Fruit fly (Drosophila melanogaster) whole organism, embryonic: ENCODE measurements around the gene CG9288.
A peak's percentile ranks its signal among the peaks of the same experiment; 100 is the strongest.

Source experiments
- ATbp ChIP-seq: fragments of 200-800 bp; sonication (Bioruptor generic); optimal IDR thresholded peaks from 2 replicates; lab custom pipeline; 2017; ENCODE audit warnings: missing biosample characterization, mild to moderate bottlenecking, missing genetic modification characterization, missing genetic modification reagents
- CG10267 ChIP-seq: fragments of 200-800 bp; sonication (Bioruptor generic); optimal IDR thresholded peaks from 2 replicates; lab custom pipeline; 2018; ENCODE audit warnings: missing biosample characterization, mild to moderate bottlenecking, missing genetic modification characterization, moderate library complexity
- CG11560 ChIP-seq: fragments of 200-800 bp; sonication (Bioruptor generic); IDR thresholded peaks from 3 replicates; pipeline ENCODE4 v1.3.6; 2022; ENCODE audit warnings: missing biosample characterization, missing genetic modification characterization
- CG13287 ChIP-seq: fragments of 200-800 bp; sonication (Bioruptor generic); IDR thresholded peaks from 2 replicates; pipeline ENCODE4 v1.3.6; 2022; ENCODE audit warnings: missing biosample characterization, missing genetic modification characterization; ENCODE audit not compliant: partially characterized antibody
- CG14965 ChIP-seq: fragments of 200-800 bp; sonication (Bioruptor generic); optimal IDR thresholded peaks from 2 replicates; lab custom pipeline; 2016; ENCODE audit warnings: missing biosample characterization, missing genetic modification characterization, borderline replicate concordance
- CG15601 ChIP-seq: fragments of 200-800 bp; sonication (Bioruptor generic); optimal IDR thresholded peaks from 3 replicates; lab custom pipeline; 2019; ENCODE audit warnings: missing biosample characterization, mild to moderate bottlenecking, missing genetic modification characterization, moderate library complexity
- CG1603 ChIP-seq: fragments of 200-800 bp; sonication (Bioruptor generic); optimal IDR thresholded peaks from 2 replicates; lab custom pipeline; 2019; ENCODE audit warnings: missing biosample characterization, mild to moderate bottlenecking, missing genetic modification characterization, moderate library complexity
- CG17385 ChIP-seq: fragments of 200-800 bp; sonication (Bioruptor generic); optimal IDR thresholded peaks from 3 replicates; lab custom pipeline; 2018; ENCODE audit warnings: missing biosample characterization, mild to moderate bottlenecking, missing genetic modification characterization
- CG18619 ChIP-seq: fragments of 200-800 bp; sonication (Bioruptor generic); optimal IDR thresholded peaks from 3 replicates; lab custom pipeline; 2017; ENCODE audit warnings: missing biosample characterization, mild to moderate bottlenecking, missing genetic modification characterization
- CG18764 ChIP-seq: fragments of 200-800 bp; sonication (Bioruptor generic); optimal IDR thresholded peaks from 3 replicates; lab custom pipeline; 2016; ENCODE audit warnings: missing biosample characterization, missing genetic modification characterization
- CG30403 ChIP-seq: fragments of 200-800 bp; sonication (Bioruptor generic); optimal IDR thresholded peaks from 3 replicates; lab custom pipeline; 2016; ENCODE audit warnings: missing biosample characterization, missing genetic modification characterization
- CG30431 ChIP-seq: fragments of 200-800 bp; sonication (Bioruptor generic); optimal IDR thresholded peaks from 2 replicates; lab custom pipeline; 2017; ENCODE audit warnings: missing biosample characterization, missing genetic modification characterization
- CG31441 ChIP-seq: fragments of 200-800 bp; sonication (Bioruptor generic); IDR thresholded peaks from 2 replicates; pipeline ENCODE4 v1.3.6; 2022; ENCODE audit warnings: missing biosample characterization, missing genetic modification characterization
- CG3281 ChIP-seq: fragments of 200-800 bp; sonication (Bioruptor generic); optimal IDR thresholded peaks from 3 replicates; lab custom pipeline; 2017; ENCODE audit warnings: missing biosample characterization, mild to moderate bottlenecking, missing genetic modification characterization
- CG3726 ChIP-seq: fragments of 200-800 bp; sonication (Bioruptor generic); IDR thresholded peaks from 3 replicates; pipeline ENCODE4, ENCODE4 v1.3.6; 2022; ENCODE audit warnings: missing biosample characterization, missing genetic modification characterization
- CG4282 ChIP-seq: fragments of 200-800 bp; sonication (Bioruptor generic); optimal IDR thresholded peaks from 2 replicates; lab custom pipeline; 2016; ENCODE audit warnings: missing biosample characterization, missing genetic modification characterization
- CG4360 ChIP-seq: fragments of 200-800 bp; sonication (Bioruptor generic); IDR thresholded peaks from 2 replicates; pipeline ENCODE4 v1.3.6; 2022; ENCODE audit warnings: missing biosample characterization, missing genetic modification characterization
- CG43689 ChIP-seq: fragments of 200-800 bp; sonication (Bioruptor generic); IDR thresholded peaks from 2 replicates; pipeline ENCODE4 v1.3.6; 2022; ENCODE audit warnings: missing biosample characterization, missing genetic modification characterization
- CG5245 ChIP-seq: fragments of 200-800 bp; sonication (Bioruptor generic); optimal IDR thresholded peaks from 3 replicates; lab custom pipeline; 2016; ENCODE audit warnings: missing biosample characterization, missing genetic modification characterization
- CG6654 ChIP-seq: fragments of 200-800 bp; sonication (Bioruptor generic); optimal IDR thresholded peaks from 2 replicates; lab custom pipeline; 2017; ENCODE audit warnings: missing biosample characterization, mild to moderate bottlenecking, missing genetic modification characterization
- CG6683 ChIP-seq: fragments of 200-800 bp; sonication (Bioruptor generic); optimal IDR thresholded peaks from 2 replicates; lab custom pipeline; 2017; ENCODE audit warnings: missing biosample characterization, mild to moderate bottlenecking, missing genetic modification characterization, missing genetic modification reagents
- CG6813 ChIP-seq: fragments of 200-800 bp; sonication (Bioruptor generic); optimal IDR thresholded peaks from 2 replicates; lab custom pipeline; 2017; ENCODE audit warnings: missing biosample characterization, missing genetic modification characterization, mild to moderate bottlenecking, moderate library complexity, missing genetic modification reagents
- CG8290 ChIP-seq, 3 experiments: fragments of 200-800 bp; sonication (Bioruptor generic); optimal IDR thresholded peaks; 2 replicates each; lab custom pipeline; 2016 to 2019; ENCODE audit warnings: missing biosample characterization in 3 of 3, missing genetic modification characterization in 3 of 3, mild to moderate bottlenecking in 2 of 3, moderate library complexity in 1 of 3
- CG8388 ChIP-seq: fragments of 200-800 bp; sonication (Bioruptor generic); optimal IDR thresholded peaks from 2 replicates; lab custom pipeline; 2019; ENCODE audit warnings: missing biosample characterization, mild to moderate bottlenecking, missing genetic modification characterization, moderate library complexity
- CTCF ChIP-seq: fragments of 200-800 bp; sonication (Bioruptor generic); optimal IDR thresholded peaks from 2 replicates; lab custom pipeline; 2017; ENCODE audit warnings: missing biosample characterization, mild to moderate bottlenecking, missing genetic modification characterization, moderate library complexity
- ERR ChIP-seq: fragments of 200-800 bp; sonication (Bioruptor generic); optimal IDR thresholded peaks from 2 replicates; lab custom pipeline; 2016; ENCODE audit warnings: missing biosample characterization, missing genetic modification characterization
- Kr ChIP-seq: fragments of 200-800 bp; sonication (Bioruptor generic); optimal IDR thresholded peaks from 2 replicates; lab custom pipeline; 2017; ENCODE audit warnings: missing biosample characterization, mild to moderate bottlenecking, missing genetic modification characterization
- Meics ChIP-seq: fragments of 200-800 bp; sonication (Bioruptor generic); optimal IDR thresholded peaks from 2 replicates; lab custom pipeline; 2017; ENCODE audit warnings: missing biosample characterization, mild to moderate bottlenecking, missing genetic modification characterization
- Neu2 ChIP-seq: fragments of 200-800 bp; sonication (Bioruptor generic); optimal IDR thresholded peaks from 3 replicates; lab custom pipeline; 2016; ENCODE audit warnings: missing biosample characterization, missing genetic modification characterization, borderline replicate concordance
- Pdp1 ChIP-seq, 2 experiments: fragments of 200-800 bp; sonication (Bioruptor generic); optimal IDR thresholded peaks; 3 replicates each; lab custom pipeline; 2016; ENCODE audit warnings: missing biosample characterization in 2 of 2, missing genetic modification characterization in 2 of 2, mild to moderate bottlenecking in 1 of 2, moderate library complexity in 1 of 2
- Sox100B ChIP-seq: fragments of 200-800 bp; sonication (Bioruptor generic); optimal IDR thresholded peaks from 3 replicates; lab custom pipeline; 2018; ENCODE audit warnings: missing biosample characterization, mild to moderate bottlenecking, missing genetic modification characterization
- Spps ChIP-seq: fragments of 200-800 bp; sonication (Bioruptor generic); optimal IDR thresholded peaks from 2 replicates; lab custom pipeline; 2018; ENCODE audit warnings: missing biosample characterization, mild to moderate bottlenecking, missing genetic modification characterization
- dpn ChIP-seq, 2 experiments: fragments of 200-800 bp; sonication (Bioruptor generic); optimal IDR thresholded peaks; 3 replicates each; lab custom pipeline; 2016; ENCODE audit warnings: missing biosample characterization in 2 of 2, missing genetic modification characterization in 2 of 2
- emc ChIP-seq: fragments of 200-800 bp; sonication (Bioruptor generic); optimal IDR thresholded peaks from 2 replicates; lab custom pipeline; 2016; ENCODE audit warnings: missing biosample characterization, missing genetic modification characterization
- esg ChIP-seq: fragments of 200-800 bp; sonication (Bioruptor generic); conservative IDR thresholded peaks from 2 replicates; pipeline ENCODE4 v1.3.6; 2022; ENCODE audit warnings: missing biosample characterization, missing genetic modification characterization
- gem ChIP-seq: fragments of 200-800 bp; sonication (Bioruptor generic); optimal IDR thresholded peaks from 2 replicates; lab custom pipeline; 2019; ENCODE audit warnings: missing biosample characterization, mild to moderate bottlenecking, missing genetic modification characterization, moderate library complexity
- gsb ChIP-seq: fragments of 200-800 bp; sonication (Bioruptor generic); IDR thresholded peaks from 2 replicates; pipeline ENCODE4 v1.3.6; 2022; ENCODE audit warnings: missing biosample characterization, missing genetic modification characterization
- gt ChIP-seq: fragments of 200-800 bp; sonication (Bioruptor generic); IDR thresholded peaks from 2 replicates; pipeline ENCODE4 v1.3.6; 2022; ENCODE audit warnings: missing biosample characterization, missing genetic modification characterization
- kni ChIP-seq: fragments of 200-800 bp; sonication (Bioruptor generic); optimal IDR thresholded peaks from 3 replicates; lab custom pipeline; 2017; ENCODE audit warnings: mild to moderate bottlenecking, missing biosample characterization, missing genetic modification reagents, missing genetic modification characterization
- pan ChIP-seq, 4 experiments: fragments of >200 bp in 3 of 4; fragments of 200-800 bp in 1 of 4; sonication (Bioruptor generic) in 1 of 4; optimal IDR thresholded peaks in 3 of 4; IDR thresholded peaks in 1 of 4; 2 replicates each; pipeline versions ENCODE4 v1.3.6 to Lab custom; 2017 to 2022; ENCODE audit warnings: missing biosample characterization in 2 of 4, missing genetic modification characterization in 2 of 4, mixed read lengths in 1 of 4
- prd ChIP-seq, 3 experiments: fragments of >200 bp in 2 of 3; fragments of 200-800 bp in 1 of 3; sonication (Bioruptor generic) in 1 of 3; optimal IDR thresholded peaks in 2 of 3; IDR thresholded peaks in 1 of 3; 2 replicates in 2 of 3; 3 replicates in 1 of 3; pipeline versions ENCODE4 v1.3.6 to Lab custom; 2017 to 2022; ENCODE audit warnings: missing biosample characterization in 1 of 3, missing genetic modification characterization in 1 of 3
- ranshi ChIP-seq: fragments of 200-800 bp; sonication (Bioruptor generic); IDR thresholded peaks from 2 replicates; pipeline ENCODE4 v1.3.6; 2022; ENCODE audit warnings: missing biosample characterization, missing genetic modification characterization
- sima ChIP-seq: fragments of 200-800 bp; sonication (Bioruptor generic); optimal IDR thresholded peaks from 2 replicates; lab custom pipeline; 2016; ENCODE audit warnings: missing biosample characterization, missing genetic modification characterization
- slou ChIP-seq: fragments of 200-800 bp; sonication (Bioruptor generic); optimal IDR thresholded peaks from 3 replicates; lab custom pipeline; 2016; ENCODE audit warnings: missing biosample characterization, missing genetic modification characterization
- stc ChIP-seq: fragments of 200-800 bp; sonication (Bioruptor generic); IDR thresholded peaks from 2 replicates; pipeline ENCODE4 v1.3.6; 2022; ENCODE audit warnings: missing biosample characterization, missing genetic modification characterization
- tna ChIP-seq: fragments of 200-800 bp; sonication (Bioruptor generic); IDR thresholded peaks from 2 replicates; pipeline ENCODE4 v1.3.6; 2022; ENCODE audit warnings: missing biosample characterization, missing genetic modification characterization; ENCODE audit not compliant: partially characterized antibody
- ttk ChIP-seq: fragments of 200-800 bp; sonication (Bioruptor generic); IDR thresholded peaks from 2 replicates; pipeline ENCODE4 v2.1.2; 2022; ENCODE audit warnings: missing biosample characterization, missing genetic modification characterization
- twi ChIP-seq: fragments of 200-800 bp; optimal IDR thresholded peaks from 2 replicates; lab custom pipeline; 2019; ENCODE audit warnings: missing biosample characterization, mild to moderate bottlenecking, missing genetic modification characterization, moderate library complexity
- zfh1 ChIP-seq: fragments of 200-800 bp; sonication (Bioruptor generic); IDR thresholded peaks from 3 replicates; pipeline ENCODE4 v1.3.6; 2022; ENCODE audit warnings: missing biosample characterization, missing genetic modification characterization

The CG9288 gene

dm6 chr3R:13761563-13761962 is 17.9 kb upstream of the CG9288 start:
- TF ChIP-seq gt (GFP tag; lab: Robert Waterston, UW), result no peak
- no peak for TF ChIP-seq gsb
- TF ChIP-seq Spps (tag; lab: Kevin White, UChicago), result no peak
- TF ChIP-seq CG31441 (GFP tag; lab: Robert Waterston, UW), result no peak
- TF ChIP-seq CG3726, result no peak
- no peak for TF ChIP-seq CG6654 (GFP tag; lab: Kevin White, UChicago)
- peak; percentile 30; the same call in 1 of the 2 replicates for TF ChIP-seq CG4360 (GFP tag; lab: Robert Waterston, UW)
- TF ChIP-seq CG5245 (GFP tag; lab: Kevin White, UChicago), result no peak
- no peak for TF ChIP-seq slou (GFP tag; lab: Kevin White, UChicago)
- no peak for TF ChIP-seq kni (GFP tag; lab: Kevin White, UChicago)
- TF ChIP-seq CG17385 (GFP tag; lab: Kevin White, UChicago), result no peak
- TF ChIP-seq Pdp1 (GFP tag; optimal IDR thresholded peaks at IDR 0.05; lab: Kevin White, UChicago), result peak in 1 of 2 experiments; percentile 67
- TF ChIP-seq esg (GFP tag; lab: Robert Waterston, UW), result no peak
- TF ChIP-seq twi (tag; lab: Kevin White, UChicago), result no peak
- no peak for TF ChIP-seq CG4282 (GFP tag; lab: Kevin White, UChicago)
- no peak for TF ChIP-seq CG15601

- TF ChIP-seq CG30431 (GFP tag; lab: Kevin White, UChicago) (no peak), CG3281 (peak; percentile 24), Neu2 (GFP tag; lab: Kevin White, UChicago) (no peak), CG8290 (GFP tag; optimal IDR thresholded peaks at IDR 0.05; lab: Kevin White, UChicago) (no peak), CG8290 (tag; optimal IDR thresholded peaks at IDR 0.05; lab: Kevin White, UChicago) (no peak), dpn (GFP tag; optimal IDR thresholded peaks at IDR 0.05; lab: Kevin White, UChicago) (no peak), tna (GFP tag; lab: Robert Waterston, UW) (no peak), ATbp (no peak), CG30403 (peak; percentile 3), Meics (GFP tag; lab: Kevin White, UChicago) (peak; percentile 1), CG1603 (tag; lab: Kevin White, UChicago) (no peak), CG11560 (tag; lab: Robert Waterston, UW) (no peak), ranshi (GFP tag; lab: Robert Waterston, UW) (0 out of 2 replicates have a peak, but pooled peaks have one; percentile 14), Sox100B (GFP tag; lab: Kevin White, UChicago) (peak; percentile 9), CG18619 (GFP tag; lab: Kevin White, UChicago) (no peak), CG13287 (no peak), CG6813 (no peak), sima (GFP tag; lab: Kevin White, UChicago) (no peak), pan (optimal IDR thresholded peaks at IDR 0.05; lab: Kevin White, UChicago) (no peak), pan (GFP tag; optimal IDR thresholded peaks at IDR 0.05 in 1 of 2, IDR thresholded peaks at IDR 0.05 in 1 of 2) (no peak), ERR (no peak), CG6683 (no peak), zfh1 (GFP tag; lab: Robert Waterston, UW) (no peak), stc (GFP tag; lab: Robert Waterston, UW) (no peak), CG43689 (GFP tag; lab: Robert Waterston, UW) (no peak), CG8388 (GFP tag; lab: Kevin White, UChicago) (no peak), CG18764 (GFP tag; lab: Kevin White, UChicago) (no peak), gem (peak; percentile 56), CG10267 (tag; lab: Kevin White, UChicago) (no peak), emc (GFP tag; lab: Kevin White, UChicago) (no peak), prd (optimal IDR thresholded peaks at IDR 0.05; lab: Kevin White, UChicago) (no peak), prd (GFP tag; IDR thresholded peaks at IDR 0.05; lab: Robert Waterston, UW) (no peak), CTCF (GFP tag; lab: Kevin White, UChicago) (no peak), CG14965 (GFP tag; lab: Kevin White, UChicago) (no peak), ttk (GFP tag; lab: Robert Waterston, UW) (no peak), Kr (GFP tag; lab: Kevin White, UChicago) (no peak)
Observed at dm6 chr3R:13765001-13765400, 14.4 kb upstream of the CG9288 start.
